Worm (Caenorhabditis elegans) whole organism, L2 larva: ENCODE results near the gene algn-14.

Source experiments
- C34F6.9 ChIP-seq: fragments of 150-350 bp; optimal IDR thresholded peaks from 2 replicates; lab custom pipeline; 2014; ENCODE audit warnings: missing biosample characterization, missing genetic modification characterization
- ZK546.5 ChIP-seq: sonication (generic microtip); optimal IDR thresholded peaks from 2 replicates; lab custom pipeline; 2017; ENCODE audit warnings: missing biosample characterization, missing genetic modification characterization
- elt-1 ChIP-seq: fragments of 150-350 bp; optimal IDR thresholded peaks from 2 replicates; lab custom pipeline; 2014; ENCODE audit warnings: missing biosample characterization, missing genetic modification characterization
- nhr-12 ChIP-seq: fragments of 150-350 bp; optimal IDR thresholded peaks from 2 replicates; lab custom pipeline; 2014; ENCODE audit warnings: missing biosample characterization, missing genetic modification characterization
- unc-62 ChIP-seq: fragments of 150-350 bp; optimal IDR thresholded peaks from 2 replicates; lab custom pipeline; 2014; ENCODE audit warnings: missing biosample characterization, missing genetic modification reagents, missing genetic modification characterization
- ztf-11 ChIP-seq: sonication (generic microtip); optimal IDR thresholded peaks from 2 replicates; lab custom pipeline; 2017; ENCODE audit warnings: missing biosample characterization, missing genetic modification characterization

DNA sequence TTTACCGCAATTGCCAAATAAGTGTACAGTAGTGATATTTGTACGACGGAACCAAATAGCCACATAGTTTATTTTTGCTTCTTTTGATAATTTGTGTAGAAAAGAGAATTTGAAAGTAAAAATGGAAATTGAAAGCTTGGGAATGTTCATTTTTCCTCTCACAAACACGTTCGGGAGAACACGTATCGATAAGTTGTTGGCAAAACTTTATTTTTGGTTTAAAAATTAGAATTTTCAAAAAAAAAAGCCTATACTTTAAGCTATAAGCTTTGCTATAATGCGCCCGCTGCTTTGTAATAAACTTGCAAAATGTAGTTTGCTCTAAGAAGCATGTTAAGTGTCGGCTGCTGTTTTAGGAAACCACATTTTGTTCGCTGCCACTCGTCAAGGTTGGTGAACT is 47.9 kb downstream of the algn-14 start, which contains the start of gene Y37E11AR.7:
- TF ChIP-seq ztf-11 (tag; lab: Kevin White, UChicago) (no peak), unc-62 (GFP tag; lab: Kevin White, UChicago) (no peak), C34F6.9 (tag; lab: Kevin White, UChicago) (no peak), elt-1 (tag; lab: Kevin White, UChicago) (no peak), nhr-12 (tag; lab: Kevin White, UChicago) (no peak), ZK546.5 (no peak)
